Fruit fly (Drosophila melanogaster): ENCODE results near the gene lft.

The lft gene

dm6 chr2L:10387869-10388726 is 23.8 kb downstream of the lft start, which contains the start of gene da (continued):
- TF ChIP-seq tio (GFP tag; optimal IDR thresholded peaks at IDR 0.05) = no peak
- no peak for TF ChIP-seq Hand (GFP tag; optimal IDR thresholded peaks at IDR 0.05)
- no peak for TF ChIP-seq MTF-1 (GFP tag; optimal IDR thresholded peaks at IDR 0.05; ENCODE audit: borderline replicate concordance)
- TF ChIP-seq Kr (GFP tag; optimal IDR thresholded peaks at IDR 0.05) = no peak
- peak; percentile 97 for TF ChIP-seq CG7357 (GFP tag; IDR thresholded peaks at IDR 0.05)
- TF ChIP-seq ro (GFP tag; IDR thresholded peaks at IDR 0.05) = no peak
- no peak for TF ChIP-seq CG11560 (tag; IDR thresholded peaks at IDR 0.05)
- TF ChIP-seq kah (GFP tag; optimal IDR thresholded peaks at IDR 0.05) = peak; percentile 7
- no peak for TF ChIP-seq tup (GFP tag; optimal IDR thresholded peaks at IDR 0.05)
- peak; percentile 64 for TF ChIP-seq D19B (GFP tag; optimal IDR thresholded peaks at IDR 0.05)
- TF ChIP-seq Taf1 (GFP tag; IDR thresholded peaks at IDR 0.05) = no peak
- TF ChIP-seq pum (GFP tag; optimal IDR thresholded peaks at IDR 0.05) = peak; percentile 56
- TF ChIP-seq PHDP (tag; optimal IDR thresholded peaks at IDR 0.05) = peak; percentile 68

- peak; percentile 60 for TF ChIP-seq Bgb (GFP tag; IDR thresholded peaks at IDR 0.05; ENCODE audit: partially characterized antibody)
- no peak for TF ChIP-seq B-H2 (GFP tag; optimal IDR thresholded peaks at IDR 0.05)
- peak; percentile 99 for TF ChIP-seq sug (tag; optimal IDR thresholded peaks at IDR 0.05)
- peak; percentile 4 for TF ChIP-seq CTCF (GFP tag; optimal IDR thresholded peaks at IDR 0.05)
- TF ChIP-seq bsh (GFP tag; optimal IDR thresholded peaks at IDR 0.05) = no peak
- peak; percentile 48; the same call in 1 of the 2 replicates for TF ChIP-seq amos (GFP tag; IDR thresholded peaks at IDR 0.05; ENCODE audit: partially characterized antibody)
- TF ChIP-seq Ssrp (tag; optimal IDR thresholded peaks at IDR 0.05) = no peak
- TF ChIP-seq CG10462 (GFP tag; optimal IDR thresholded peaks at IDR 0.05) = no peak
- peak; percentile 96 for TF ChIP-seq exex (tag; optimal IDR thresholded peaks at IDR 0.05)
- TF ChIP-seq Six4 (GFP tag; optimal IDR thresholded peaks at IDR 0.05) = no peak
- no peak for TF ChIP-seq Elba2 (GFP tag; optimal IDR thresholded peaks at IDR 0.05)
- peak; percentile 50 for TF ChIP-seq CG34376 (GFP tag; optimal IDR thresholded peaks at IDR 0.05)
- no peak for TF ChIP-seq shn (GFP tag; optimal IDR thresholded peaks at IDR 0.05)
- TF ChIP-seq grn (GFP tag; optimal IDR thresholded peaks at IDR 0.05) = peak; percentile 69
- TF ChIP-seq sd (tag; optimal IDR thresholded peaks at IDR 0.05) = peak; percentile 85
Observed at dm6 chr2L:10393467-10393866, 29.2 kb downstream of the lft start.

dm6 chr2L:10395035-10395434 is 30.8 kb downstream of the lft start:
- TF ChIP-seq Dip3 (GFP tag; optimal IDR thresholded peaks at IDR 0.05) = no peak
- TF ChIP-seq eve (GFP tag; optimal IDR thresholded peaks at IDR 0.05) = peak in 1 of 2 experiments; percentile 13

dm6 chr2L:10395642-10396487 is 31.6 kb downstream of the lft start, which contains the start of gene Mdh1:
Gene Mdh1, minus strand, starts transcription at chr2L:10396332.
- TF ChIP-seq nom (GFP tag; optimal IDR thresholded peaks at IDR 0.05) = peak; percentile 52
- no peak for TF ChIP-seq btn (GFP tag; optimal IDR thresholded peaks at IDR 0.05)
- no peak for TF ChIP-seq CG4820 (GFP tag; optimal IDR thresholded peaks at IDR 0.05)
- TF ChIP-seq exex (tag; optimal IDR thresholded peaks at IDR 0.05) = peak; percentile 19
- no peak for TF ChIP-seq CG9215 (GFP tag; IDR thresholded peaks at IDR 0.05)
- no peak for TF ChIP-seq CG10431 (GFP tag; optimal IDR thresholded peaks at IDR 0.05)
- peak; percentile 63 for TF ChIP-seq CG9437 (GFP tag; optimal IDR thresholded peaks at IDR 0.05)
- TF ChIP-seq tgo (GFP tag; IDR thresholded peaks at IDR 0.05) = no peak
- TF ChIP-seq Med (GFP tag) = peak; percentile 62
- TF ChIP-seq CG30431 (GFP tag; optimal IDR thresholded peaks at IDR 0.05) = no peak
- TF ChIP-seq ttk (GFP tag; IDR thresholded peaks at IDR 0.05) = no peak
- no peak for TF ChIP-seq ab (GFP tag; optimal IDR thresholded peaks at IDR 0.05)
- peak; percentile 7; the same call in 1 of the 2 replicates for TF ChIP-seq vvl (GFP tag; IDR thresholded peaks at IDR 0.05)
- no peak for TF ChIP-seq CG12236 (GFP tag; optimal IDR thresholded peaks at IDR 0.05)
- peak; percentile 53; the same call in 1 of the 3 replicates for TF ChIP-seq CG34422 (GFP tag; IDR thresholded peaks at IDR 0.05)
- no peak for TF ChIP-seq CG9797 (GFP tag; optimal IDR thresholded peaks at IDR 0.05)

All from whole organism, embryonic.